Worm (Caenorhabditis elegans) whole organism, midembryonic: Measurements from ENCODE around the gene T16A1.2.

Experiments
- T22C8.4 ChIP-seq: fragments of 200-800 bp; sonication (Bioruptor generic); IDR thresholded peaks from 2 replicates; pipeline ENCODE4 v1.3.6; 2022; ENCODE audit warnings: missing genetic modification characterization, missing compliant biosample characterization
- cog-1 ChIP-seq: sonication (generic microtip); optimal IDR thresholded peaks from 2 replicates; lab custom pipeline; 2016; ENCODE audit warnings: missing genetic modification characterization, missing compliant biosample characterization
- flt-1 ChIP-seq: fragments of 200-800 bp; sonication (Bioruptor generic); IDR thresholded peaks from 2 replicates; pipeline ENCODE4 v1.3.6; 2022; ENCODE audit warnings: missing genetic modification characterization, missing compliant biosample characterization
- klf-2 ChIP-seq: fragments of 200-800 bp; sonication (Bioruptor generic); conservative IDR thresholded peaks from 2 replicates; pipeline ENCODE4 v1.3.6; 2022; ENCODE audit warnings: missing genetic modification reagents, missing genetic modification characterization, missing compliant biosample characterization
- med-1 ChIP-seq: sonication (generic microtip); optimal IDR thresholded peaks from 2 replicates; lab custom pipeline; 2017; ENCODE audit warnings: missing genetic modification characterization, mild to moderate bottlenecking, missing compliant biosample characterization, antibody characterized with exemption, missing genetic modification reagents; ENCODE audit not compliant: insufficient read depth
- ref-1 ChIP-seq: fragments of 200-800 bp; sonication (Bioruptor generic); conservative IDR thresholded peaks from 2 replicates; pipeline ENCODE4 v1.3.6; 2022; ENCODE audit warnings: missing genetic modification reagents, missing genetic modification characterization, missing compliant biosample characterization
- tab-1 ChIP-seq: fragments of 200-800 bp; sonication (Bioruptor generic); IDR thresholded peaks from 2 replicates; pipeline ENCODE4 v1.3.6; 2022; ENCODE audit warnings: missing genetic modification characterization, missing compliant biosample characterization
- ztf-23 ChIP-seq: fragments of 200-800 bp; sonication (Bioruptor generic); IDR thresholded peaks from 2 replicates; pipeline ENCODE4 v1.3.6; 2022; ENCODE audit warnings: missing genetic modification reagents, missing genetic modification characterization, missing compliant biosample characterization
- ztf-29 ChIP-seq: fragments of 200-800 bp; sonication (Bioruptor generic); IDR thresholded peaks from 2 replicates; pipeline ENCODE4 v1.3.6; 2022; ENCODE audit warnings: missing genetic modification reagents, missing genetic modification characterization, missing compliant biosample characterization

DNA sequence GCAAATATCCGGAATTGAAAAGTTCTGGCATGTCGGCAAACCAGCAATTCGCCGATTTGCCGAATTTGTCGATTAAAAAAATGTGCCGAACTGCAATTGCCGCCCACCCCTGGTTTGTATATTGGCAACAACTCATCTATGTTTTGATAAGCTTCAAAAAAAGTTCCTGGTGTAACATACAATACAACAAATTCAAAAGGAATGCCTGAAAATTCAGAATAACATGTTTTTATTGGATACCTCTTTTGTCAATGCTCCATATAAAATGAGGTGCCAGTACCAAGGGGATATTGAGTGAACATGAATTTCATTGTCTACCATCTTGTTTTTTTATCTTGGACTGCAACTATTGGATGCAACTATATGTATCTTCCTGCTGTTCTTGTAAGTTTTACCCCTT is 14.1 kb upstream of the T16A1.2 start, which contains the start of gene T16A1.4:
- TF ChIP-seq T22C8.4 (GFP tag; lab: Robert Waterston, UW): no peak
- no peak for TF ChIP-seq tab-1 (GFP tag; lab: Robert Waterston, UW)
- TF ChIP-seq cog-1 (tag; lab: Kevin White, UChicago): no peak
- no peak for TF ChIP-seq ref-1 (GFP tag; lab: Robert Waterston, UW)
- no peak for TF ChIP-seq ztf-29
- TF ChIP-seq med-1 (GFP tag; lab: Kevin White, UChicago): no peak
- no peak for TF ChIP-seq klf-2 (GFP tag; lab: Robert Waterston, UW)
- TF ChIP-seq ztf-23: no peak
- no peak for TF ChIP-seq flt-1 (GFP tag; lab: Robert Waterston, UW)
